Fruit fly (Drosophila melanogaster) whole organism, prepupa: ENCODE results near the gene CG31441.

Source experiments
- Blimp-1 ChIP-seq: fragments of 200-800 bp; sonication (Bioruptor generic); optimal IDR thresholded peaks from 3 replicates; lab custom pipeline; 2017; ENCODE audit warnings: missing biosample characterization, missing genetic modification characterization, mild to moderate bottlenecking, moderate library complexity, missing genetic modification reagents
- CG10631 ChIP-seq: fragments of 200-800 bp; sonication (Bioruptor generic); optimal IDR thresholded peaks from 2 replicates; lab custom pipeline; 2016; ENCODE audit warnings: missing biosample characterization, missing genetic modification characterization
- CG10669 ChIP-seq: fragments of 200-800 bp; sonication (Bioruptor generic); optimal IDR thresholded peaks from 3 replicates; lab custom pipeline; 2018; ENCODE audit warnings: missing biosample characterization, mild to moderate bottlenecking, missing genetic modification characterization, moderate library complexity
- CG11294 ChIP-seq: fragments of 200-800 bp; sonication (Bioruptor generic); IDR thresholded peaks from 2 replicates; pipeline ENCODE4 v1.3.6; 2022; ENCODE audit warnings: missing biosample characterization, missing genetic modification characterization
- CG11762 ChIP-seq: fragments of 200-800 bp; sonication (Bioruptor generic); optimal IDR thresholded peaks from 3 replicates; lab custom pipeline; 2016; ENCODE audit warnings: missing biosample characterization, missing genetic modification characterization; ENCODE audit not compliant: insufficient read depth
- CG11902 ChIP-seq: fragments of 200-800 bp; sonication (Bioruptor generic); optimal IDR thresholded peaks from 3 replicates; lab custom pipeline; 2016; ENCODE audit warnings: missing biosample characterization, missing genetic modification characterization
- CG15336 ChIP-seq: fragments of 200-800 bp; sonication (Bioruptor generic); IDR thresholded peaks from 2 replicates; pipeline ENCODE4 v1.3.6; 2022; ENCODE audit warnings: missing biosample characterization, missing genetic modification characterization
- CG16779 ChIP-seq: fragments of 200-800 bp; sonication (Bioruptor generic); optimal IDR thresholded peaks from 3 replicates; lab custom pipeline; 2017; ENCODE audit warnings: missing biosample characterization, mild to moderate bottlenecking, missing genetic modification characterization
- CG3032 ChIP-seq: fragments of 200-800 bp; optimal IDR thresholded peaks from 2 replicates; lab custom pipeline; 2019; ENCODE audit warnings: missing biosample characterization, mild to moderate bottlenecking, missing genetic modification characterization, moderate library complexity
- CG31627 ChIP-seq: fragments of 200-800 bp; sonication (Bioruptor generic); optimal IDR thresholded peaks from 3 replicates; lab custom pipeline; 2016; ENCODE audit warnings: missing biosample characterization, missing genetic modification characterization
- CG32006 ChIP-seq: fragments of 200-800 bp; sonication (Bioruptor generic); optimal IDR thresholded peaks from 3 replicates; lab custom pipeline; 2017; ENCODE audit warnings: missing biosample characterization, mild to moderate bottlenecking, missing genetic modification characterization
- CG34406 ChIP-seq: fragments of 200-800 bp; sonication (Bioruptor generic); optimal IDR thresholded peaks from 3 replicates; lab custom pipeline; 2016; ENCODE audit warnings: missing biosample characterization, missing genetic modification characterization
- CG3919 ChIP-seq: fragments of 200-800 bp; sonication (Bioruptor generic); optimal IDR thresholded peaks from 3 replicates; lab custom pipeline; 2016; ENCODE audit warnings: missing biosample characterization, missing genetic modification characterization
- CG4318 ChIP-seq: fragments of 200-800 bp; sonication (Bioruptor generic); optimal IDR thresholded peaks from 3 replicates; lab custom pipeline; 2017; ENCODE audit warnings: missing biosample characterization, mild to moderate bottlenecking, missing genetic modification characterization
- CG6163 ChIP-seq: fragments of 200-800 bp; sonication (Bioruptor generic); IDR thresholded peaks from 3 replicates; pipeline ENCODE4 v1.3.6; 2022; ENCODE audit warnings: missing biosample characterization, missing genetic modification characterization
- CG6792 ChIP-seq: fragments of 200-800 bp; sonication (Bioruptor generic); optimal IDR thresholded peaks from 3 replicates; lab custom pipeline; 2016; ENCODE audit warnings: missing biosample characterization, missing genetic modification characterization
- CG6808 ChIP-seq: fragments of 200-800 bp; sonication (Bioruptor generic); optimal IDR thresholded peaks from 3 replicates; lab custom pipeline; 2017; ENCODE audit warnings: missing biosample characterization, missing genetic modification characterization, mild to moderate bottlenecking, moderate library complexity, missing genetic modification reagents
- CG7368 ChIP-seq: fragments of 200-800 bp; sonication (Bioruptor generic); optimal IDR thresholded peaks from 3 replicates; lab custom pipeline; 2016; ENCODE audit warnings: missing biosample characterization, missing genetic modification characterization
- CG8119 ChIP-seq: fragments of 200-800 bp; sonication (Bioruptor generic); IDR thresholded peaks from 3 replicates; pipeline ENCODE4 v1.3.6; 2022; ENCODE audit warnings: missing biosample characterization, missing genetic modification characterization
- Eip75B ChIP-seq: fragments of 200-800 bp; sonication (Bioruptor generic); optimal IDR thresholded peaks from 3 replicates; lab custom pipeline; 2016; ENCODE audit warnings: missing biosample characterization, missing genetic modification characterization
- Eip78C ChIP-seq: fragments of 200-800 bp; sonication (Bioruptor generic); peaks from one replicate; lab custom pipeline; 2016; ENCODE audit warnings: missing biosample characterization, missing genetic modification characterization
- Eip93F ChIP-seq: fragments of 200-800 bp; sonication (Bioruptor generic); optimal IDR thresholded peaks from 2 replicates; lab custom pipeline; 2016; ENCODE audit warnings: missing biosample characterization, mild to moderate bottlenecking, missing genetic modification characterization
- Ets96B ChIP-seq: fragments of 200-800 bp; optimal IDR thresholded peaks from 2 replicates; lab custom pipeline; 2019; ENCODE audit warnings: missing biosample characterization, mild to moderate bottlenecking, missing genetic modification characterization, moderate library complexity
- Gug ChIP-seq: fragments of 200-800 bp; sonication (Bioruptor generic); IDR thresholded peaks from 2 replicates; pipeline ENCODE4 v1.3.6; 2022; ENCODE audit warnings: missing biosample characterization, missing genetic modification characterization
- Hr4 ChIP-seq: fragments of 200-800 bp; sonication (Bioruptor generic); optimal IDR thresholded peaks from 3 replicates; lab custom pipeline; 2016; ENCODE audit warnings: missing biosample characterization, missing genetic modification characterization
- Lpt ChIP-seq: fragments of 200-800 bp; sonication (Bioruptor generic); optimal IDR thresholded peaks from 3 replicates; lab custom pipeline; 2016; ENCODE audit warnings: missing biosample characterization, missing genetic modification characterization
- Met ChIP-seq: fragments of 200-800 bp; sonication (Bioruptor generic); optimal IDR thresholded peaks from 3 replicates; lab custom pipeline; 2016; ENCODE audit warnings: missing biosample characterization, missing genetic modification characterization
- OdsH ChIP-seq: fragments of 200-800 bp; sonication (Bioruptor generic); optimal IDR thresholded peaks from 3 replicates; lab custom pipeline; 2016; ENCODE audit warnings: missing biosample characterization, missing genetic modification characterization
- Smox ChIP-seq: fragments of 200-800 bp; sonication (Bioruptor generic); optimal IDR thresholded peaks from 3 replicates; lab custom pipeline; 2016; ENCODE audit warnings: missing biosample characterization, missing genetic modification characterization
- Sox102F ChIP-seq: fragments of 200-800 bp; sonication (Bioruptor generic); optimal IDR thresholded peaks from 2 replicates; lab custom pipeline; 2016; ENCODE audit warnings: missing biosample characterization, mild to moderate bottlenecking, missing genetic modification characterization
- Sox15 ChIP-seq: fragments of 200-800 bp; sonication (Bioruptor generic); optimal IDR thresholded peaks from 3 replicates; lab custom pipeline; 2016; ENCODE audit warnings: missing biosample characterization, missing genetic modification characterization
- achi ChIP-seq: fragments of 200-800 bp; sonication (Bioruptor generic); optimal IDR thresholded peaks from 3 replicates; lab custom pipeline; 2016; ENCODE audit warnings: missing biosample characterization, missing genetic modification characterization
- cyc ChIP-seq: fragments of 200-800 bp; sonication (Bioruptor generic); optimal IDR thresholded peaks from 3 replicates; lab custom pipeline; 2016; ENCODE audit warnings: missing biosample characterization, missing genetic modification characterization
- dac ChIP-seq: fragments of 200-800 bp; sonication (Bioruptor generic); optimal IDR thresholded peaks from 2 replicates; lab custom pipeline; 2017; ENCODE audit warnings: missing biosample characterization, mild to moderate bottlenecking, missing genetic modification characterization
- eg ChIP-seq: fragments of 200-800 bp; sonication (Bioruptor generic); IDR thresholded peaks from 3 replicates; pipeline ENCODE4 v1.3.6; 2022; ENCODE audit warnings: missing biosample characterization, missing genetic modification characterization
- esn ChIP-seq: fragments of 200-800 bp; sonication (Bioruptor generic); optimal IDR thresholded peaks from 2 replicates; lab custom pipeline; 2016; ENCODE audit warnings: missing biosample characterization, mild to moderate bottlenecking, missing genetic modification characterization, moderate library complexity
- fd85E ChIP-seq: fragments of 200-800 bp; sonication (Bioruptor generic); optimal IDR thresholded peaks from 3 replicates; lab custom pipeline; 2016; ENCODE audit warnings: missing biosample characterization, missing genetic modification characterization
- fkh ChIP-seq: fragments of 200-800 bp; sonication (Bioruptor generic); optimal IDR thresholded peaks from 3 replicates; lab custom pipeline; 2017; ENCODE audit warnings: missing biosample characterization, mild to moderate bottlenecking, missing genetic modification characterization, moderate library complexity
- lz ChIP-seq: fragments of 200-800 bp; sonication (Bioruptor generic); optimal IDR thresholded peaks from 3 replicates; lab custom pipeline; 2016; ENCODE audit warnings: missing biosample characterization, missing genetic modification characterization
- net ChIP-seq: fragments of 200-800 bp; sonication (Bioruptor generic); optimal IDR thresholded peaks from 3 replicates; lab custom pipeline; 2016; ENCODE audit warnings: missing biosample characterization, missing genetic modification characterization
- salr ChIP-seq, 2 experiments: fragments of 200-800 bp; sonication (Bioruptor generic); optimal IDR thresholded peaks; 3 replicates each; lab custom pipeline; 2016 to 2018; ENCODE audit warnings: missing biosample characterization in 2 of 2, missing genetic modification characterization in 2 of 2, mild to moderate bottlenecking in 1 of 2
- spab ChIP-seq: fragments of 200-800 bp; sonication (Bioruptor generic); optimal IDR thresholded peaks from 2 replicates; lab custom pipeline; 2017; ENCODE audit warnings: missing biosample characterization, mild to moderate bottlenecking, missing genetic modification characterization, missing genetic modification reagents
- topi ChIP-seq: fragments of 200-800 bp; sonication (Bioruptor generic); optimal IDR thresholded peaks from 3 replicates; lab custom pipeline; 2016; ENCODE audit warnings: missing biosample characterization, missing genetic modification characterization

The CG31441 gene

dm6 chr3R:11209801-11210402, 26.2 kb upstream of the CG31441 start, which contains the start of the genes SdhC and Tctp (continued):
- TF ChIP-seq CG11902 = no peak
- peak; percentile 53 for TF ChIP-seq achi (GFP tag; lab: Kevin White, UChicago)
- TF ChIP-seq Ets96B (tag; lab: Kevin White, UChicago) = no peak
- TF ChIP-seq eg = peak; percentile 28; the same call in 1 of the 3 replicates
- no peak for TF ChIP-seq dac (GFP tag; lab: Kevin White, UChicago)
- no peak for TF ChIP-seq CG4318 (GFP tag; lab: Kevin White, UChicago)
- TF ChIP-seq CG8119 (GFP tag; lab: Robert Waterston, UW) = 0 out of 3 replicates have a peak, but pooled peaks have one; percentile 12
- no peak for TF ChIP-seq CG11294
- peak; percentile 47 for TF ChIP-seq lz (GFP tag; lab: Kevin White, UChicago)
- TF ChIP-seq Smox (GFP tag; lab: Kevin White, UChicago) = peak; percentile 47
- TF ChIP-seq Sox15 (GFP tag; lab: Kevin White, UChicago) = no peak
- TF ChIP-seq CG7368 (GFP tag; lab: Kevin White, UChicago) = no peak
- TF ChIP-seq CG6808 (GFP tag; lab: Kevin White, UChicago) = peak; percentile 12
- TF ChIP-seq CG11762 (GFP tag; lab: Kevin White, UChicago) = no peak
- TF ChIP-seq Hr4 (GFP tag; lab: Kevin White, UChicago) = peak; percentile 42
- TF ChIP-seq topi (GFP tag; lab: Kevin White, UChicago) = peak; percentile 49
- TF ChIP-seq CG31627 (GFP tag; lab: Kevin White, UChicago) = peak; percentile 36
- TF ChIP-seq Gug (GFP tag; lab: Robert Waterston, UW) = no peak
- peak; percentile 59 for TF ChIP-seq Eip75B (GFP tag; lab: Kevin White, UChicago)
- no peak for TF ChIP-seq Blimp-1 (GFP tag; lab: Kevin White, UChicago)
- no peak for TF ChIP-seq CG15336 (GFP tag; lab: Robert Waterston, UW)
- TF ChIP-seq fkh (GFP tag; lab: Kevin White, UChicago) = peak; percentile 83
- peak; percentile 62 for TF ChIP-seq CG10631
- TF ChIP-seq Lpt = peak; percentile 31
- peak; percentile 43 for TF ChIP-seq OdsH (GFP tag; lab: Kevin White, UChicago)
- TF ChIP-seq Eip93F = no peak
- TF ChIP-seq Eip78C (GFP tag; lab: Kevin White, UChicago) = peak; percentile 85
- TF ChIP-seq CG16779 = no peak
- peak; percentile 42; the same call in 2 of the 3 replicates for TF ChIP-seq CG6163 (GFP tag; lab: Robert Waterston, UW)
- peak in 1 of 2 experiments; percentile 10 for TF ChIP-seq salr (GFP tag; optimal IDR thresholded peaks at IDR 0.05; lab: Kevin White, UChicago)

- no peak for TF ChIP-seq CG4318 (GFP tag; lab: Kevin White, UChicago)
- peak; percentile 36 for TF ChIP-seq Lpt
- peak; percentile 80 for TF ChIP-seq eg
- peak; percentile 72 for TF ChIP-seq net
- peak; percentile 65 for TF ChIP-seq CG32006 (GFP tag; lab: Kevin White, UChicago)
- peak; percentile 8 for TF ChIP-seq Eip93F
- peak; percentile 72 for TF ChIP-seq CG3919
- no peak for TF ChIP-seq fkh (GFP tag; lab: Kevin White, UChicago)
- peak; percentile 55 for TF ChIP-seq Gug (GFP tag; lab: Robert Waterston, UW)
- peak; percentile 81 for TF ChIP-seq Met (GFP tag; lab: Kevin White, UChicago)
- TF ChIP-seq CG34406 = peak; percentile 48
- peak; percentile 49 for TF ChIP-seq CG3032 (tag; lab: Kevin White, UChicago)
- TF ChIP-seq CG6792 = peak; percentile 57
- TF ChIP-seq Ets96B (tag; lab: Kevin White, UChicago) = peak; percentile 42
- peak; percentile 83 for TF ChIP-seq esn (GFP tag; lab: Kevin White, UChicago)
- TF ChIP-seq CG16779 = peak; percentile 27
- peak; percentile 83 for TF ChIP-seq CG31627 (GFP tag; lab: Kevin White, UChicago)
- no peak for TF ChIP-seq CG11294
- peak; percentile 68 for TF ChIP-seq OdsH (GFP tag; lab: Kevin White, UChicago)
- peak; percentile 67 for TF ChIP-seq achi (GFP tag; lab: Kevin White, UChicago)
- TF ChIP-seq CG6808 (GFP tag; lab: Kevin White, UChicago) = peak; percentile 14
- peak; percentile 72 for TF ChIP-seq Sox102F
- TF ChIP-seq lz (GFP tag; lab: Kevin White, UChicago) = peak; percentile 83
- TF ChIP-seq fd85E = no peak
- TF ChIP-seq cyc (GFP tag; lab: Kevin White, UChicago) = peak; percentile 75
- peak; percentile 50 for TF ChIP-seq CG11902
- peak; percentile 79 for TF ChIP-seq Smox (GFP tag; lab: Kevin White, UChicago)
- TF ChIP-seq CG7368 (GFP tag; lab: Kevin White, UChicago) = peak; percentile 43
- peak; percentile 53 for TF ChIP-seq CG10669 (GFP tag; lab: Kevin White, UChicago)
- TF ChIP-seq spab (GFP tag; lab: Kevin White, UChicago) = no peak
- peak; percentile 54 for TF ChIP-seq CG10631
- peak; percentile 69 for TF ChIP-seq CG15336 (GFP tag; lab: Robert Waterston, UW)
- TF ChIP-seq CG8119 (GFP tag; lab: Robert Waterston, UW) = peak; percentile 53; the same call in 2 of the 3 replicates
- TF ChIP-seq CG6163 (GFP tag; lab: Robert Waterston, UW) = peak; percentile 70
- TF ChIP-seq topi (GFP tag; lab: Kevin White, UChicago) = peak; percentile 79
These were observed 24.6 kb upstream of the CG31441 start for dm6 chr3R:11211291-11212061.
